Worm (Caenorhabditis elegans) whole organism, L1 larva: ENCODE measurements around the gene coa-4.
A peak's percentile ranks its signal among the peaks of the same experiment; 100 is the strongest.
"Not testable (repeated sequence)": the region's sequence is repeated elsewhere in the genome, so short reads cannot be mapped to it uniquely, and the experiment has no call there.

Experiments used
- C04F5.9 ChIP-seq: sonication (generic microtip); optimal IDR thresholded peaks from 2 replicates; lab custom pipeline; 2016; ENCODE audit warnings: missing genetic modification characterization, missing compliant biosample characterization
- C34B4.2 ChIP-seq: sonication (generic microtip); optimal IDR thresholded peaks from 2 replicates; lab custom pipeline; 2017; ENCODE audit warnings: mild to moderate bottlenecking, missing genetic modification characterization, missing compliant biosample characterization
- F16B12.6 ChIP-seq: fragments of 150-350 bp; optimal IDR thresholded peaks from 2 replicates; lab custom pipeline; 2014; ENCODE audit warnings: missing biosample characterization, missing genetic modification characterization
- aha-1 ChIP-seq: fragments of 150-350 bp; optimal IDR thresholded peaks from 2 replicates; lab custom pipeline; 2014; ENCODE audit warnings: missing biosample characterization, missing genetic modification characterization
- ama-1 ChIP-seq: fragments of 150-350 bp; optimal IDR thresholded peaks from 2 replicates; lab custom pipeline; 2014
- blmp-1 ChIP-seq: fragments of 150-350 bp; optimal IDR thresholded peaks from 2 replicates; lab custom pipeline; 2014; ENCODE audit warnings: missing biosample characterization, missing genetic modification characterization
- ceh-63 ChIP-seq: fragments of 200-800 bp; sonication (Bioruptor generic); optimal IDR thresholded peaks from 2 replicates; lab custom pipeline; 2018; ENCODE audit warnings: mild to moderate bottlenecking, missing genetic modification characterization, missing compliant biosample characterization
- ceh-82 ChIP-seq, 3 experiments: fragments of 150-350 bp in 1 of 3; sonication (generic microtip) in 2 of 3; optimal IDR thresholded peaks; 2 replicates each; lab custom pipeline; 2014 to 2017; ENCODE audit warnings: missing biosample characterization in 3 of 3, missing genetic modification characterization in 3 of 3
- ceh-90 ChIP-seq: sonication (generic microtip); optimal IDR thresholded peaks from 2 replicates; lab custom pipeline; 2016; ENCODE audit warnings: missing genetic modification characterization, missing compliant biosample characterization
- efl-1 ChIP-seq, 4 experiments: fragments of 150-350 bp; optimal IDR thresholded peaks in 3 of 4; peaks in 1 of 4; 1 replicate in 1 of 4; 2 replicates in 3 of 4; lab custom pipeline; 2014; ENCODE audit warnings: missing biosample characterization in 2 of 4, missing genetic modification characterization in 2 of 4, missing genetic modification reagents in 2 of 4
- egl-27 ChIP-seq, 2 experiments: fragments of 150-350 bp in 1 of 2; sonication (generic microtip); optimal IDR thresholded peaks; 3 replicates each; lab custom pipeline; 2017 to 2018; ENCODE audit warnings: missing biosample characterization in 2 of 2, missing genetic modification characterization in 2 of 2, missing genetic modification reagents in 2 of 2
- elt-2 ChIP-seq: sonication (generic microtip); optimal IDR thresholded peaks from 2 replicates; lab custom pipeline; 2016; ENCODE audit warnings: missing genetic modification characterization, mild to moderate bottlenecking, inconsistent platforms, missing compliant biosample characterization, missing genetic modification reagents
- fkh-4 ChIP-seq: sonication (generic microtip); optimal IDR thresholded peaks from 2 replicates; lab custom pipeline; 2016; ENCODE audit warnings: missing compliant biosample characterization, missing genetic modification characterization, borderline replicate concordance
- fkh-8 ChIP-seq: sonication (generic microtip); optimal IDR thresholded peaks from 2 replicates; lab custom pipeline; 2016; ENCODE audit warnings: mild to moderate bottlenecking, missing genetic modification characterization, missing compliant biosample characterization
- fos-1 ChIP-seq: fragments of 150-350 bp; optimal IDR thresholded peaks from 2 replicates; lab custom pipeline; 2014; ENCODE audit warnings: missing biosample characterization, missing genetic modification characterization
- grh-1 ChIP-seq: fragments of 200-800 bp; sonication (Bioruptor generic); IDR thresholded peaks from 2 replicates; pipeline ENCODE4 v1.3.6; 2022; ENCODE audit warnings: missing genetic modification reagents, missing genetic modification characterization, missing compliant biosample characterization
- irx-1 ChIP-seq: sonication (generic microtip); optimal IDR thresholded peaks from 2 replicates; lab custom pipeline; 2016; ENCODE audit warnings: missing genetic modification characterization, missing compliant biosample characterization
- lin-13 ChIP-seq: fragments of 150-350 bp; optimal IDR thresholded peaks from 2 replicates; lab custom pipeline; 2014; ENCODE audit warnings: missing biosample characterization, missing genetic modification reagents, missing genetic modification characterization
- lin-15B ChIP-seq: fragments of 150-350 bp; sonication (generic microtip); optimal IDR thresholded peaks from 3 replicates; lab custom pipeline; 2014; ENCODE audit warnings: missing biosample characterization, missing genetic modification characterization
- lin-35 ChIP-seq, 2 experiments: fragments of 150-350 bp; optimal IDR thresholded peaks; 2 replicates each; lab custom pipeline; 2014; ENCODE audit warnings: missing biosample characterization in 2 of 2, missing genetic modification characterization in 2 of 2, missing genetic modification reagents in 2 of 2
- mdl-1 ChIP-seq, 2 experiments: fragments of 150-350 bp; optimal IDR thresholded peaks; 2 replicates each; lab custom pipeline; 2014 to 2017; ENCODE audit warnings: missing biosample characterization in 2 of 2, missing genetic modification characterization in 2 of 2, inconsistent platforms in 1 of 2
- mef-2 ChIP-seq: fragments of 150-350 bp; optimal IDR thresholded peaks from 2 replicates; lab custom pipeline; 2014; ENCODE audit warnings: missing biosample characterization, missing genetic modification characterization
- nhr-11 ChIP-seq: fragments of 150-350 bp; optimal IDR thresholded peaks from 2 replicates; lab custom pipeline; 2014; ENCODE audit warnings: missing biosample characterization, missing genetic modification characterization
- nhr-19 ChIP-seq: fragments of 200-800 bp; sonication (Bioruptor generic); conservative IDR thresholded peaks from 2 replicates; pipeline ENCODE4 v1.3.6; 2022; ENCODE audit warnings: missing genetic modification characterization, missing compliant biosample characterization
- nhr-20 ChIP-seq: sonication (generic microtip); optimal IDR thresholded peaks from 2 replicates; lab custom pipeline; 2016; ENCODE audit warnings: mild to moderate bottlenecking, missing genetic modification characterization, missing compliant biosample characterization
- nhr-28 ChIP-seq: fragments of 150-350 bp; optimal IDR thresholded peaks from 2 replicates; lab custom pipeline; 2014; ENCODE audit warnings: missing biosample characterization, missing genetic modification characterization
- nhr-77 ChIP-seq: fragments of 150-350 bp; optimal IDR thresholded peaks from 2 replicates; lab custom pipeline; 2014; ENCODE audit warnings: missing biosample characterization, missing genetic modification characterization
- nhr-84 ChIP-seq: sonication (generic microtip); optimal IDR thresholded peaks from 2 replicates; lab custom pipeline; 2017; ENCODE audit warnings: missing biosample characterization, missing genetic modification characterization
- nhr-85 ChIP-seq: sonication (generic microtip); peaks from one replicate; lab custom pipeline; 2016; ENCODE audit warnings: missing genetic modification characterization, inconsistent platforms, missing compliant biosample characterization
- pag-3 ChIP-seq: sonication (generic microtip); optimal IDR thresholded peaks from 2 replicates; lab custom pipeline; 2017; ENCODE audit warnings: missing genetic modification characterization, mild to moderate bottlenecking, missing compliant biosample characterization, antibody characterized with exemption, borderline replicate concordance; ENCODE audit not compliant: insufficient read depth
- pax-3 ChIP-seq: fragments of 200-800 bp; sonication (Bioruptor generic); optimal IDR thresholded peaks from 2 replicates; lab custom pipeline; 2018; ENCODE audit warnings: mild to moderate bottlenecking, missing genetic modification characterization, moderate library complexity, missing compliant biosample characterization
- pqm-1 ChIP-seq: sonication (generic microtip); optimal IDR thresholded peaks from 3 replicates; lab custom pipeline; 2017; ENCODE audit warnings: missing biosample characterization, missing genetic modification characterization
- snpc-4 ChIP-seq: fragments of 150-350 bp; optimal IDR thresholded peaks from 2 replicates; lab custom pipeline; 2014; ENCODE audit warnings: missing biosample characterization, missing genetic modification characterization
- sup-37 ChIP-seq: fragments of 200-800 bp; sonication (Bioruptor generic); optimal IDR thresholded peaks from 2 replicates; lab custom pipeline; 2018; ENCODE audit warnings: mild to moderate bottlenecking, missing genetic modification characterization, missing compliant biosample characterization
- tbx-2 ChIP-seq: sonication (generic microtip); optimal IDR thresholded peaks from 2 replicates; lab custom pipeline; 2016; ENCODE audit warnings: missing genetic modification characterization, missing compliant biosample characterization
- unc-130 ChIP-seq: fragments of 150-350 bp; optimal IDR thresholded peaks from 2 replicates; lab custom pipeline; 2017; ENCODE audit warnings: missing biosample characterization, missing genetic modification characterization, inconsistent platforms
- unc-62 ChIP-seq: fragments of 150-350 bp; optimal IDR thresholded peaks from 2 replicates; lab custom pipeline; 2014; ENCODE audit warnings: missing biosample characterization, missing genetic modification reagents, missing genetic modification characterization
- unc-86 ChIP-seq: sonication (generic microtip); optimal IDR thresholded peaks from 2 replicates; lab custom pipeline; 2016; ENCODE audit warnings: missing genetic modification characterization, missing compliant biosample characterization
- vab-15 ChIP-seq: sonication (generic microtip); optimal IDR thresholded peaks from 2 replicates; lab custom pipeline; 2017; ENCODE audit warnings: missing genotype, mild to moderate bottlenecking, missing genetic modification characterization, missing compliant biosample characterization
- xbp-1 ChIP-seq: sonication (generic microtip); optimal IDR thresholded peaks from 2 replicates; lab custom pipeline; 2016; ENCODE audit warnings: missing genetic modification characterization, missing compliant biosample characterization
- zag-1 ChIP-seq: fragments of 150-350 bp; optimal IDR thresholded peaks from 2 replicates; lab custom pipeline; 2014; ENCODE audit warnings: missing biosample characterization, missing genetic modification characterization
- ztf-11 ChIP-seq, 2 experiments: sonication (generic microtip); optimal IDR thresholded peaks; 2 replicates each; lab custom pipeline; 2016 to 2017; ENCODE audit warnings: missing genetic modification characterization in 2 of 2, missing biosample characterization in 1 of 2, missing compliant biosample characterization in 1 of 2

Gene coa-4

ce11 chrIV:9312827-9313226 lies 22.6 kb downstream of the coa-4 start, which contains the start of gene F49C12.7:
Gene F49C12.7, minus strand, starts transcription at chrIV:9312927.
- TF ChIP-seq zag-1 (tag; lab: Kevin White, UChicago); blmp-1 (tag; lab: Kevin White, UChicago); ceh-63 (GFP tag; lab: Kevin White, UChicago): not testable (repeated sequence)

DNA sequence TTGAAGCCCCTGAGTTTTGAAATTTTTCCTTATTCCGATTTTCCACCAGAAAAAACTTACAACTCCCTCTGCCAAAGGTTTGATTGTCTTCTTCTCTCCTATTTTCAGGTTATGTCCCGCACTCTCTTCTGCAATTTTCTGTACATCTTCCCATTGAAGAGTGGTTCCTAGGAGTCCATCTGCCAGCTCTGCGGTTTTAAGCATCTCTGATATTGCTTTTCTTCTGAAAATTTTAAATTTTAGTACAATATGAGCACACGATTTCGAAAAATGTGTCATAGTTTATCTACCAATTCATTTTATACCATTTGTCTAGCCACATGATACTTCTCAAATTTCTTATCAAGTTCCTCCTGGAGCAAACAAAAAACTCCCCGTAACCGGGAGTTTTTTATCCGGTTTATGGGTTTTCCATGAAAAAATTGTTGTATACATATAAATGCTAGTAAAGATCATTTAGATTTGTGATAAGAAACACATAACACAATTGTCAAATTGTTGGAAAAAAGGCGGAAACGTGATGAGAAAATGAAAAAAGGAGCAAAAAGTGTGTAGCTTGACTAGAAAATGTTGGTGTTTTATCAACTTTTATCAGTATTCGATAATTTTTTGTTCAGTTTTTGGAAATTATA lies 24.4 kb downstream of the coa-4 start:
- TF ChIP-seq ztf-11 (tag; optimal IDR thresholded peaks at IDR 0.05; lab: Kevin White, UChicago) (no peak), unc-130 (tag; lab: Kevin White, UChicago) (no peak), snpc-4 (no peak), aha-1 (tag; lab: Kevin White, UChicago) (no peak), sup-37 (GFP tag; lab: Kevin White, UChicago) (no peak), mef-2 (no peak), ama-1 (no peak), pag-3 (tag; lab: Kevin White, UChicago) (no peak), nhr-77 (tag; lab: Kevin White, UChicago) (no peak), lin-35 (GFP tag; optimal IDR thresholded peaks at IDR 0.05; lab: Kevin White, UChicago) (no peak), fkh-8 (tag; lab: Kevin White, UChicago) (no peak), nhr-20 (tag; lab: Kevin White, UChicago) (peak; percentile 7), pax-3 (tag; lab: Kevin White, UChicago) (no peak), pqm-1 (no peak), C34B4.2 (tag; lab: Kevin White, UChicago) (no peak), F16B12.6 (tag; lab: Kevin White, UChicago) (no peak), C04F5.9 (tag; lab: Kevin White, UChicago) (no peak), efl-1 (optimal IDR thresholded peaks at IDR 0.05; lab: Kevin White, UChicago) (no peak), efl-1 (GFP tag; optimal IDR thresholded peaks at IDR 0.05 in 1 of 2; lab: Kevin White, UChicago) (peak in 1 of 2 experiments; percentile 75), elt-2 (peak; percentile 90), fos-1 (tag; lab: Kevin White, UChicago) (no peak), nhr-84 (no peak), irx-1 (tag; lab: Kevin White, UChicago) (no peak), mdl-1 (tag; optimal IDR thresholded peaks at IDR 0.05; lab: Kevin White, UChicago) (no peak)

- TF ChIP-seq blmp-1 (tag; lab: Kevin White, UChicago), result no peak
- TF ChIP-seq pag-3 (tag; lab: Kevin White, UChicago), result no peak
- TF ChIP-seq unc-62, result no peak
- TF ChIP-seq ceh-82 (tag; optimal IDR thresholded peaks at IDR 0.05; lab: Kevin White, UChicago), result no peak
- no peak for TF ChIP-seq nhr-28 (tag; lab: Kevin White, UChicago)
- no peak for TF ChIP-seq egl-27 (tag; optimal IDR thresholded peaks at IDR 0.05; lab: Kevin White, UChicago)
- no peak for TF ChIP-seq unc-86 (tag; lab: Kevin White, UChicago)
- TF ChIP-seq xbp-1, result no peak
- no peak for TF ChIP-seq ceh-90
- TF ChIP-seq ceh-63 (GFP tag; lab: Kevin White, UChicago), result no peak
- TF ChIP-seq lin-13 (GFP tag; lab: Kevin White, UChicago), result no peak
- TF ChIP-seq tbx-2, result no peak
- TF ChIP-seq fkh-4 (tag; lab: Kevin White, UChicago), result no peak
- no peak for TF ChIP-seq nhr-85 (tag; lab: Kevin White, UChicago)
- no peak for TF ChIP-seq grh-1 (GFP tag; lab: Robert Waterston, UW)
- no peak for TF ChIP-seq lin-15B (tag; lab: Kevin White, UChicago)
- no peak for TF ChIP-seq nhr-11
- TF ChIP-seq vab-15 (tag; lab: Kevin White, UChicago), result no peak
- no peak for TF ChIP-seq nhr-19 (GFP tag; lab: Robert Waterston, UW)
Observed at ce11 chrIV:9308975-9309374, 26.4 kb downstream of the coa-4 start, which contains the start of gene F49C12.6. Gene F49C12.6, minus strand, starts transcription at chrIV:9309075.
